Fruit fly (Drosophila melanogaster) whole organism, embryonic: ENCODE data around the gene CG31908.
A peak's percentile ranks its signal among the peaks of the same experiment; 100 is the strongest.

Experiments
- Bgb ChIP-seq: fragments of 200-800 bp; sonication (Bioruptor generic); IDR thresholded peaks from 2 replicates; pipeline ENCODE4 v1.3.6; 2022; ENCODE audit warnings: missing biosample characterization, missing genetic modification characterization; ENCODE audit not compliant: partially characterized antibody
- Blimp-1 ChIP-seq: fragments of 200-800 bp; sonication (Bioruptor generic); optimal IDR thresholded peaks from 3 replicates; lab custom pipeline; 2018; ENCODE audit warnings: missing biosample characterization, missing genetic modification characterization, mild to moderate bottlenecking, moderate library complexity, missing genetic modification reagents
- CG10366 ChIP-seq: fragments of 200-800 bp; sonication (Bioruptor generic); IDR thresholded peaks from 2 replicates; pipeline ENCODE4 v1.3.6; 2022; ENCODE audit warnings: missing biosample characterization, missing genetic modification characterization
- CG10565 ChIP-seq: fragments of 200-800 bp; sonication (Bioruptor generic); optimal IDR thresholded peaks from 3 replicates; lab custom pipeline; 2016; ENCODE audit warnings: missing biosample characterization, mild to moderate bottlenecking, missing genetic modification characterization
- CG11560 ChIP-seq: fragments of 200-800 bp; sonication (Bioruptor generic); IDR thresholded peaks from 3 replicates; pipeline ENCODE4 v1.3.6; 2022; ENCODE audit warnings: missing biosample characterization, missing genetic modification characterization
- CG14710 ChIP-seq: fragments of 200-800 bp; sonication (Bioruptor generic); optimal IDR thresholded peaks from 3 replicates; lab custom pipeline; 2019; ENCODE audit warnings: missing biosample characterization, mild to moderate bottlenecking, missing genetic modification characterization, moderate library complexity
- CG14860 ChIP-seq: fragments of 200-800 bp; sonication (Bioruptor generic); IDR thresholded peaks from 3 replicates; pipeline ENCODE4 v1.3.6; 2022; ENCODE audit warnings: missing biosample characterization, missing genetic modification characterization; ENCODE audit not compliant: partially characterized antibody
- CG15514 ChIP-seq: fragments of 200-800 bp; sonication (Bioruptor generic); optimal IDR thresholded peaks from 3 replicates; lab custom pipeline; 2017; ENCODE audit warnings: missing biosample characterization, missing genetic modification characterization, mild to moderate bottlenecking, moderate library complexity, missing genetic modification reagents
- CG17186 ChIP-seq: fragments of 200-800 bp; sonication (Bioruptor generic); optimal IDR thresholded peaks from 3 replicates; lab custom pipeline; 2017; ENCODE audit warnings: missing biosample characterization, missing genetic modification reagents, missing genetic modification characterization
- CG1792 ChIP-seq: fragments of 200-800 bp; sonication (Bioruptor generic); optimal IDR thresholded peaks from 2 replicates; lab custom pipeline; 2016; ENCODE audit warnings: missing biosample characterization, missing genetic modification characterization
- CG18262 ChIP-seq: fragments of 200-800 bp; optimal IDR thresholded peaks from 3 replicates; lab custom pipeline; 2019; ENCODE audit warnings: missing biosample characterization, mild to moderate bottlenecking, missing genetic modification characterization, moderate library complexity
- CG2199 ChIP-seq: fragments of 200-800 bp; sonication (Bioruptor generic); IDR thresholded peaks from 3 replicates; pipeline ENCODE4 v1.3.6; 2022; ENCODE audit warnings: missing biosample characterization, missing genetic modification characterization
- CG3065 ChIP-seq: fragments of 200-800 bp; sonication (Bioruptor generic); optimal IDR thresholded peaks from 2 replicates; lab custom pipeline; 2016; ENCODE audit warnings: missing biosample characterization, missing genetic modification characterization
- CG31388 ChIP-seq: fragments of 200-800 bp; sonication (Bioruptor generic); optimal IDR thresholded peaks from 2 replicates; lab custom pipeline; 2016; ENCODE audit warnings: missing biosample characterization, missing genetic modification characterization
- CG3281 ChIP-seq: fragments of 200-800 bp; sonication (Bioruptor generic); optimal IDR thresholded peaks from 3 replicates; lab custom pipeline; 2017; ENCODE audit warnings: missing biosample characterization, mild to moderate bottlenecking, missing genetic modification characterization
- CG4360 ChIP-seq: fragments of 200-800 bp; sonication (Bioruptor generic); IDR thresholded peaks from 2 replicates; pipeline ENCODE4 v1.3.6; 2022; ENCODE audit warnings: missing biosample characterization, missing genetic modification characterization
- CG4404 ChIP-seq: fragments of 200-800 bp; sonication (Bioruptor generic); IDR thresholded peaks from 2 replicates; pipeline ENCODE4 v1.3.6; 2022; ENCODE audit warnings: missing biosample characterization, missing genetic modification characterization
- CG4617 ChIP-seq: fragments of 200-800 bp; sonication (Bioruptor generic); optimal IDR thresholded peaks from 3 replicates; lab custom pipeline; 2016; ENCODE audit warnings: missing biosample characterization, missing genetic modification characterization, borderline replicate concordance
- CG4820 ChIP-seq: fragments of 200-800 bp; sonication (Bioruptor generic); optimal IDR thresholded peaks from 3 replicates; lab custom pipeline; 2016; ENCODE audit warnings: missing biosample characterization, missing genetic modification characterization
- CG7963 ChIP-seq: fragments of 200-800 bp; sonication (Bioruptor generic); IDR thresholded peaks from 3 replicates; pipeline ENCODE4 v1.3.6; 2022; ENCODE audit warnings: missing biosample characterization, missing genetic modification characterization; ENCODE audit not compliant: partially characterized antibody
- CG9437 ChIP-seq: fragments of 200-800 bp; sonication (Bioruptor generic); optimal IDR thresholded peaks from 2 replicates; lab custom pipeline; 2018; ENCODE audit warnings: missing biosample characterization, mild to moderate bottlenecking, missing genetic modification characterization
- Camta ChIP-seq: fragments of 200-800 bp; sonication (Bioruptor generic); optimal IDR thresholded peaks from 2 replicates; lab custom pipeline; 2016; ENCODE audit warnings: missing biosample characterization, missing genetic modification characterization
- D ChIP-seq, 2 experiments: fragments of 200-800 bp in 1 of 2; fragments of >200 bp in 1 of 2; sonication (Bioruptor generic) in 1 of 2; optimal IDR thresholded peaks; 2 replicates in 1 of 2; 3 replicates in 1 of 2; lab custom pipeline; 2017; ENCODE audit warnings: mild to moderate bottlenecking in 1 of 2, missing biosample characterization in 1 of 2, missing genetic modification characterization in 1 of 2, missing genetic modification reagents in 1 of 2
- D19A ChIP-seq: fragments of 200-800 bp; optimal IDR thresholded peaks from 3 replicates; lab custom pipeline; 2019; ENCODE audit warnings: missing biosample characterization, mild to moderate bottlenecking, missing genetic modification characterization, moderate library complexity
- Dek ChIP-seq: fragments of 200-800 bp; sonication (Bioruptor generic); optimal IDR thresholded peaks from 3 replicates; lab custom pipeline; 2019; ENCODE audit warnings: missing biosample characterization, mild to moderate bottlenecking, missing genetic modification characterization, moderate library complexity
- Sox100B ChIP-seq: fragments of 200-800 bp; sonication (Bioruptor generic); optimal IDR thresholded peaks from 3 replicates; lab custom pipeline; 2018; ENCODE audit warnings: missing biosample characterization, mild to moderate bottlenecking, missing genetic modification characterization
- Taf1 ChIP-seq: fragments of 200-800 bp; sonication (Bioruptor generic); IDR thresholded peaks from 2 replicates; pipeline ENCODE4 v1.3.6; 2022; ENCODE audit warnings: missing biosample characterization, missing genetic modification characterization
- bigmax ChIP-seq: fragments of 200-800 bp; sonication (Bioruptor generic); optimal IDR thresholded peaks from 2 replicates; lab custom pipeline; 2018; ENCODE audit warnings: missing biosample characterization, mild to moderate bottlenecking, missing genetic modification characterization
- cad ChIP-seq: fragments of >200 bp; optimal IDR thresholded peaks from 2 replicates; lab custom pipeline; 2017; ENCODE audit warnings: missing biosample characterization, missing genetic modification characterization
- caup ChIP-seq: fragments of 200-800 bp; sonication (Bioruptor generic); optimal IDR thresholded peaks from 3 replicates; lab custom pipeline; 2017; ENCODE audit warnings: missing biosample characterization, mild to moderate bottlenecking, missing genetic modification characterization, moderate library complexity; ENCODE audit not compliant: severe bottlenecking
- cg ChIP-seq: fragments of 200-800 bp; sonication (Bioruptor generic); optimal IDR thresholded peaks from 3 replicates; lab custom pipeline; 2019; ENCODE audit warnings: missing biosample characterization, mild to moderate bottlenecking, missing genetic modification characterization, moderate library complexity
- chinmo ChIP-seq: fragments of 200-800 bp; sonication (Bioruptor generic); IDR thresholded peaks from 4 replicates; pipeline ENCODE4 v1.3.6; 2022; ENCODE audit warnings: missing biosample characterization, missing genetic modification characterization; ENCODE audit not compliant: partially characterized antibody
- chn ChIP-seq: fragments of 200-800 bp; sonication (Bioruptor generic); optimal IDR thresholded peaks from 2 replicates; lab custom pipeline; 2016; ENCODE audit warnings: missing biosample characterization, missing genetic modification characterization
- ci ChIP-seq: fragments of 200-800 bp; sonication (Bioruptor generic); IDR thresholded peaks from 3 replicates; pipeline ENCODE4 v1.3.6; 2022; ENCODE audit warnings: missing biosample characterization, missing genetic modification characterization
- dysf ChIP-seq: fragments of 200-800 bp; sonication (Bioruptor generic); IDR thresholded peaks from 3 replicates; pipeline ENCODE4 v1.3.6; 2022; ENCODE audit warnings: missing biosample characterization, missing genetic modification characterization
- hth ChIP-seq: fragments of >200 bp; optimal IDR thresholded peaks from 2 replicates; lab custom pipeline; 2017; ENCODE audit warnings: inconsistent platforms
- lmd ChIP-seq: fragments of 200-800 bp; sonication (Bioruptor generic); IDR thresholded peaks from 2 replicates; pipeline ENCODE4 v1.3.6; 2022; ENCODE audit warnings: missing biosample characterization, missing genetic modification characterization
- nmo ChIP-seq: fragments of 200-800 bp; sonication (Bioruptor generic); optimal IDR thresholded peaks from 2 replicates; lab custom pipeline; 2018; ENCODE audit warnings: missing biosample characterization, mild to moderate bottlenecking, missing genetic modification characterization, moderate library complexity
- pros ChIP-seq: fragments of 200-800 bp; sonication (Bioruptor generic); optimal IDR thresholded peaks from 3 replicates; lab custom pipeline; 2019; ENCODE audit warnings: missing biosample characterization, mild to moderate bottlenecking, missing genetic modification characterization, moderate library complexity
- repo ChIP-seq: fragments of 200-800 bp; sonication (Bioruptor generic); optimal IDR thresholded peaks from 2 replicates; lab custom pipeline; 2016; ENCODE audit warnings: missing biosample characterization, missing genetic modification characterization
- salm ChIP-seq: fragments of 200-800 bp; sonication (Bioruptor generic); optimal IDR thresholded peaks from 2 replicates; lab custom pipeline; 2018; ENCODE audit warnings: missing biosample characterization, mild to moderate bottlenecking, missing genetic modification characterization
- sens ChIP-seq: fragments of 200-800 bp; sonication (Bioruptor generic); peaks from one replicate; lab custom pipeline; 2016; ENCODE audit warnings: missing biosample characterization, missing genetic modification characterization
- sqz ChIP-seq: fragments of 200-800 bp; sonication (Bioruptor generic); optimal IDR thresholded peaks from 3 replicates; lab custom pipeline; 2018; ENCODE audit warnings: missing biosample characterization, mild to moderate bottlenecking, missing genetic modification characterization
- ttk ChIP-seq: fragments of 200-800 bp; sonication (Bioruptor generic); IDR thresholded peaks from 2 replicates; pipeline ENCODE4 v2.1.2; 2022; ENCODE audit warnings: missing biosample characterization, missing genetic modification characterization
- tx ChIP-seq: fragments of 200-800 bp; sonication (Bioruptor generic); optimal IDR thresholded peaks from 2 replicates; lab custom pipeline; 2016; ENCODE audit warnings: missing biosample characterization, missing genetic modification characterization
- wek ChIP-seq: fragments of 200-800 bp; sonication (Bioruptor generic); optimal IDR thresholded peaks from 3 replicates; lab custom pipeline; 2018; ENCODE audit warnings: missing biosample characterization, mild to moderate bottlenecking, missing genetic modification characterization, moderate library complexity

CG31908 gene

DNA sequence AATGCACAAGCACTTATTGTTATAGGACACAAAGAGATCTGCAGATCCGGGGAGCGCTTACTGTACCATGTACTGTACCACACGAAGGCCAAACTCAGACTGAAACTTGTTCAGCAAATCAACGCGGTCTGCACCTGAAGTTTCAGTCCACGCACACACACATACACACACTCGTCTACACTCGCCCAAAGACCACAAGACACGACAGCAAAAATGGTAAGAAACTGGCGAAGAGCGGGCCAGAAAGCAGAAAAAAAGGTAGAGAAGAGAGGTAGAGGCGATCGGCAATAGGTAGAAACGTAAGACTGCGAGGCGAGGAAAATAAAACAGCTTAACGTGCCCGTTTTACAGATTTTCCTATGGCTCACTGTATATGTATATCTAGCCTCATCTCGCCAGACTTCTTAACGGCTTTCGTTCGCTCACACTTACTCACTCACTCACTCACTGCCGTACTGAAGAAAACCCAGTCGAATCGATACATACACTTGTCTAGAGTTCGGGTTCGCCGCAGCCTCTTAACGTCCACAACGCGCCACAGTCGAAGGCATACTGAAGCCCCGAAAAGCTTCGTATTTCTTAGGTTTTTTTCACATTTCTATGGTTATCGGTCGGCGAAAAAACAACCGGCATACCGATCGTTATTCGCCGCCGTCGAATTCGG lies 17.2 kb downstream of the CG31908 start, which contains the start of gene uif (continued):
- TF ChIP-seq CG14710 (no peak), D19A (tag; lab: Kevin White, UChicago) (peak; percentile 27), Camta (no peak), Blimp-1 (peak; percentile 26), CG17186 (GFP tag; lab: Kevin White, UChicago) (no peak), cad (no peak), CG14860 (GFP tag; lab: Robert Waterston, UW) (no peak), CG7963 (GFP tag; lab: Robert Waterston, UW) (no peak), Taf1 (no peak), CG1792 (GFP tag; lab: Kevin White, UChicago) (no peak)

DNA sequence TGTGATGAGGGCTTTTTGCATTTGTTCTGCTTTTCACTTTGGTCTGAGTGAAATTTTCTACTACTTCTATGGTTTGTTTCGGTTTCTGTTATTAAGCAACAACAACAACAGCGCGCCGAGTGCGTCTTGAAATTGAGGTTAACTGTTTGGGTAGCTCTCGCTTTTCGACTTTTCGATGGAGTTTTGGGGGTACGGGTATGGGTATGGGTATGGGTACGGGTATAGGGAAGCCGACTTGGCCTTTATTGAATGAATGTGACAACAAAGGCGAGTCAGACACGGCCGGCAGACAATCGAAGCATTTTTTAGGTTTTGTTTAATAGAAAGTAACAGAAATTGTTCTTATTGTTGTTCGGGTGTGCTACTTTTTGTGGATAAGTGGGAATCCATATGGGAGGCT lies 19.6 kb downstream of the CG31908 start:
- TF ChIP-seq ci (GFP tag; lab: Robert Waterston, UW) = 0 out of 3 replicates have a peak, but pooled peaks have one; percentile 22
- TF ChIP-seq CG2199 (GFP tag; lab: Robert Waterston, UW) = 0 out of 3 replicates have a peak, but pooled peaks have one; percentile 80
- peak; percentile 44 for TF ChIP-seq sens (GFP tag; lab: Kevin White, UChicago)
- TF ChIP-seq bigmax (GFP tag; lab: Kevin White, UChicago) = peak; percentile 31
- TF ChIP-seq CG10565 (GFP tag; lab: Kevin White, UChicago) = no peak
- peak; percentile 86 for TF ChIP-seq Blimp-1
- TF ChIP-seq pros = peak; percentile 25
- TF ChIP-seq lmd = no peak
- TF ChIP-seq repo = no peak
- no peak for TF ChIP-seq CG4404
- TF ChIP-seq chinmo (GFP tag; lab: Robert Waterston, UW) = 0 out of 4 replicates have a peak, but pooled peaks have one; percentile 37
- peak; percentile 74 for TF ChIP-seq CG4360
- no peak for TF ChIP-seq nmo (GFP tag; lab: Kevin White, UChicago)

DNA sequence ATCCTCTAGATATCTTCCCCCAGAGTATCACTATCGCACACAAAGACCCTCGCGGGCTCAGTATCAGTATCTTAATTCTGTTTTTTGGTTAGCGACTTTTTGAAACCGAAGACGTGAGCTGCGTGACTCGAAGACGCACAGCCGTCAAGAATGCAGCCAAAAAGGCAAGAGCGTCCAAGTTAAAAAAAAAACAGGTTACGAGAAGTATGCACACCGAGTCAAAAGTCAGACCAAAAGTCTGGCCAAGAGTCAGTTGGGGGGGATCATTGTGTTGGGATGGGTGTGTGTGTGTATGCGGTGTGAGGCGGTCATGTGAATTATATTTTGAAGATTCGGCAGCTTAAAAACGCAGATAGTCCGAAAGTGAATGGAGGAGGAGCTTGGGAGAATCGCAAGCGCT lies 21.7 kb downstream of the CG31908 start:
- no peak for TF ChIP-seq wek (GFP tag; lab: Kevin White, UChicago)
- no peak for TF ChIP-seq D (optimal IDR thresholded peaks at IDR 0.05; lab: Kevin White, UChicago)
- no peak for TF ChIP-seq D (GFP tag; optimal IDR thresholded peaks at IDR 0.05; lab: Kevin White, UChicago)
- no peak for TF ChIP-seq ttk (GFP tag; lab: Robert Waterston, UW)
- TF ChIP-seq cg (GFP tag; lab: Kevin White, UChicago) = peak; percentile 3
- no peak for TF ChIP-seq Sox100B (GFP tag; lab: Kevin White, UChicago)
- TF ChIP-seq dysf (GFP tag; lab: Robert Waterston, UW) = no peak
- no peak for TF ChIP-seq D19A (tag; lab: Kevin White, UChicago)
- no peak for TF ChIP-seq CG18262
- no peak for TF ChIP-seq CG9437
- no peak for TF ChIP-seq CG14710
- TF ChIP-seq CG15514 (GFP tag; lab: Kevin White, UChicago) = no peak
- TF ChIP-seq caup (GFP tag; lab: Kevin White, UChicago) = no peak
- TF ChIP-seq CG31388 (GFP tag; lab: Kevin White, UChicago) = no peak
- TF ChIP-seq CG3065 (GFP tag; lab: Kevin White, UChicago) = no peak
- no peak for TF ChIP-seq CG4617
- TF ChIP-seq Bgb = no peak
- peak; percentile 84 for TF ChIP-seq pros
- no peak for TF ChIP-seq tx (GFP tag; lab: Kevin White, UChicago)
- TF ChIP-seq salm (tag; lab: Kevin White, UChicago) = no peak
- TF ChIP-seq Blimp-1 = peak; percentile 1
- TF ChIP-seq sqz (GFP tag; lab: Kevin White, UChicago) = peak; percentile 67
- no peak for TF ChIP-seq chn (GFP tag; lab: Kevin White, UChicago)
- no peak for TF ChIP-seq hth (lab: Kevin White, UChicago)
- TF ChIP-seq Dek (tag; lab: Kevin White, UChicago) = no peak
- TF ChIP-seq chinmo (GFP tag; lab: Robert Waterston, UW) = 0 out of 4 replicates have a peak, but pooled peaks have one; percentile 53
- TF ChIP-seq CG11560 (tag; lab: Robert Waterston, UW) = no peak
- TF ChIP-seq CG10366 (GFP tag; lab: Robert Waterston, UW) = no peak
- no peak for TF ChIP-seq CG3281 (GFP tag; lab: Kevin White, UChicago)
- TF ChIP-seq CG4820 (GFP tag; lab: Kevin White, UChicago) = no peak
